Fruit fly (Drosophila melanogaster): Measurements from ENCODE around the gene CG17570.
A peak's percentile ranks its signal among the peaks of the same experiment; 100 is the strongest.

Gene CG17570

DNA sequence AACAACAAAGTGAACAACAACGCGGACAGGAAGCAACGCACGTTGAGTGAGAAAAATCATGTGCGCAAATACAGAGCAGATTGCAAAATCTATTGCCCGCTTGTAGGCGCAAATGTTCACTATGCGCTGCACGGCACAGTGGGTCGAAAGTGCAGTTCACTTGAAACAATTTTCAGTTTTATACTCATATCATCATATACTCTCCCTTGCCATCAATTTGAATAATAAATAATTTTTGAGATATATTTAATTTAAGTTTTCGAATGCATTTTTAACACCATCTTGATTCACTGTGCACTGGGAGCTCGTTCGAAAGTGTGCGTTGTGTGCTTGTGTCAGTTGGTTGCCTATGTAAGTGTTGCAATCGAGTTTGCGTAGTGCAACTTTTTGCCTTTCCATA lies 3.0 kb upstream of the CG17570 start (continued):
- TF ChIP-seq sens-2 (GFP tag; IDR thresholded peaks at IDR 0.05) (peak; percentile 69; the same call in 1 of the 2 replicates), scrt (GFP tag; optimal IDR thresholded peaks at IDR 0.05) (no peak), rib (GFP tag; IDR thresholded peaks at IDR 0.05) (no peak), CG2889 (GFP tag; IDR thresholded peaks at IDR 0.05) (peak; percentile 68; the same call in 2 of the 3 replicates), TFAM (GFP tag; optimal IDR thresholded peaks at IDR 0.05) (no peak), NFAT (GFP tag; IDR thresholded peaks at IDR 0.05) (no peak), Hsf (GFP tag; optimal IDR thresholded peaks at IDR 0.05) (peak; percentile 76), NC2α (GFP tag; optimal IDR thresholded peaks at IDR 0.05) (no peak), CTCF (GFP tag; optimal IDR thresholded peaks at IDR 0.05) (no peak), Ets65A (GFP tag) (peak; percentile 93), MESR4 (GFP tag; optimal IDR thresholded peaks at IDR 0.05) (no peak), CG2712 (tag; optimal IDR thresholded peaks at IDR 0.05) (peak; percentile 72), CG1647 (GFP tag; optimal IDR thresholded peaks at IDR 0.05) (no peak), CG6175 (GFP tag; IDR thresholded peaks at IDR 0.05) (no peak), fu2 (GFP tag; optimal IDR thresholded peaks at IDR 0.05) (no peak), CG34224 (GFP tag; IDR thresholded peaks at IDR 0.05; ENCODE audit: partially characterized antibody) (no peak), HLH54F (GFP tag; optimal IDR thresholded peaks at IDR 0.05) (peak; percentile 25), chif (GFP tag; optimal IDR thresholded peaks at IDR 0.05) (peak; percentile 23 to 81), her (GFP tag; optimal IDR thresholded peaks at IDR 0.05) (no peak), grau (tag; optimal IDR thresholded peaks at IDR 0.05) (peak; percentile 65), CG4730 (GFP tag; IDR thresholded peaks at IDR 0.05) (no peak), grn (GFP tag; optimal IDR thresholded peaks at IDR 0.05) (no peak), CG17359 (tag; optimal IDR thresholded peaks at IDR 0.05) (peak; percentile 55), Drgx (GFP tag; IDR thresholded peaks at IDR 0.05) (peak; percentile 82), Lim3 (GFP tag; IDR thresholded peaks at IDR 0.05) (peak; percentile 55; the same call in 1 of the 2 replicates), hkb (optimal IDR thresholded peaks at IDR 0.05) (no peak), hkb (GFP tag; IDR thresholded peaks at IDR 0.05) (peak; percentile 74), CG4328 (GFP tag; optimal IDR thresholded peaks at IDR 0.05) (no peak), slbo (GFP tag; IDR thresholded peaks at IDR 0.05) (peak; percentile 51), CG12299 (tag; optimal IDR thresholded peaks at IDR 0.05) (peak; percentile 31), trem (tag; optimal IDR thresholded peaks at IDR 0.05) (peak; percentile 42)

DNA sequence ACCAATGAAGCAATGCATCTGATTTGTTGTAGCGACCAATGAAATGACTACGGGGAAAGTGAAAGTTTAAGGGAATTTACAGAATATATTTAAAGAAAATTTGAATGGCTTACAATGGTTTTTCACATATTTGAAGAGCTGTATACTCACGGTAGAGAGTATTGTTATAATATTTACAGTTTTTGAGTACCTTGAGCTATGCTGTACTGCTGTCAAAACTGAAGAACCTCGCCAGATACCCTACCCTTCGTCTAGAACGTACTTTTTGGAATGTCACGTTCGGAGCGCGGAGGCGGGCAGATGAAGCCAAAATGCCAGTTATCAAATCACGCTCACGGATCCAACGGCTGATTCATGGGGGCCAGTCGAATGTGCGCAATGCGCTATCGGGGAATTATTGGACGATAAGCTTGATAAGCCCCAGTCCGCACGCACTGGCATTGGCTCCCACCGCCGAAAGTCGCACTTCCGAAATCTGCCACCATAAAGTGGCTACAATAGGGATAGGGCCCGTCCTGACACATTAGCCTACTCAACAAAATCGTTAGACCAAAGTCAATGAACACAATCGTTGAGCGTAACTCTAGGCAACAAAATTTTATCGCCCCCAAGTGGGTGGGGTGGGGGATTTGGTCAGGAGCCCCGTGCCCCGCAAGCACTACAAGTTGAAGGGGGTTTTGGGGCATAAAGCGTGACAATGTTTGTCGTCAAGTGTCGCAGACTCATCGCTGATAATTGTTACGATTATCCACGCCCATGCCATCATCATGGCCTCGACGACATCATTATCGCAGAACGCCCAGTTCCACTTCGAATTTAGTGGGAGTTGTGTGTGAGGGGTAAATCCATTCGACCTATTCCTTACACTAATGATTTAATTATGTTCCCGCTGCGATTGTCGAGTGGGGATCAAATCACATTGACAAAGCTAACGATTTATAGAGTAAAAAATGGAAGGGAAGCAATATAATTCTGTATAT lies 634 bp upstream of the CG17570 start:
- TF ChIP-seq Vsx1 (GFP tag; optimal IDR thresholded peaks at IDR 0.05) (peak; percentile 90), bab2 (GFP tag; optimal IDR thresholded peaks at IDR 0.05) (no peak), gsb-n (tag; optimal IDR thresholded peaks at IDR 0.05) (no peak), CG15269 (tag; optimal IDR thresholded peaks at IDR 0.05) (peak; percentile 2), Hr51 (GFP tag; optimal IDR thresholded peaks at IDR 0.05) (peak in 1 of 2 experiments; percentile 15), CG11504 (tag; optimal IDR thresholded peaks at IDR 0.05) (peak; percentile 8), ttk (GFP tag; IDR thresholded peaks at IDR 0.05) (peak; percentile 29; the same call in 1 of the 2 replicates), Elba2 (GFP tag; optimal IDR thresholded peaks at IDR 0.05) (no peak), Med (GFP tag) (peak; percentile 65), CG9932 (GFP tag; IDR thresholded peaks at IDR 0.05) (peak; percentile 29; the same call in 1 of the 2 replicates), Rfx (GFP tag; IDR thresholded peaks at IDR 0.05) (0 out of 2 replicates have a peak, but pooled peaks have one; percentile 10), CG7987 (GFP tag; optimal IDR thresholded peaks at IDR 0.05) (peak; percentile 30), dimm (GFP tag; IDR thresholded peaks at IDR 0.05) (no peak), vnd (GFP tag; IDR thresholded peaks at IDR 0.05; ENCODE audit: partially characterized antibody) (peak; percentile 51; the same call in 1 of the 3 replicates), Ets65A (GFP tag) (peak; percentile 1), grn (GFP tag; optimal IDR thresholded peaks at IDR 0.05) (peak; percentile 50), ewg (GFP tag; optimal IDR thresholded peaks at IDR 0.05) (no peak), Sox100B (GFP tag; optimal IDR thresholded peaks at IDR 0.05) (no peak), mirr (GFP tag; optimal IDR thresholded peaks at IDR 0.05) (peak; percentile 83), crol (GFP tag; IDR thresholded peaks at IDR 0.05) (peak; percentile 83), CG2120 (GFP tag; optimal IDR thresholded peaks at IDR 0.05) (peak; percentile 47), Kr (GFP tag; optimal IDR thresholded peaks at IDR 0.05) (no peak)
